Worm (Caenorhabditis elegans): Measurements from ENCODE around the gene Y97E10AR.4.

The Y97E10AR.4 gene

DNA sequence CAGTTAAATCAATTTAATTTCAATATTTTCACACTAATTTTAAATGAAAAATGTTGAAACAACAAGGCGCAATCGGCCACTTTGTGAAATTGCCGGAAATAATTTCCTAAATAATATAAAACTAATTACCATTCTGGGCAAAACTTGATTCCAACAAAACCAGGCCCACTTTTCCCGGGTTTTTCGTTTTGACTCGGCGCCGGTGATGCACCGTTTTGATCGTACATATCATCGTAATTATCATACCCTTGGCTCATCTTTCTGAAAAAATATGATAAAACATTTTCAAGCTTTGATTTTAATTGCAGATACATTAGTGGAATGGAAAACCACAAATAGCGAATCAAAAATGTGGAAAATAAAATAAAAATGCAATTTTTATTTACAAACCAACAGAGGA is 2.0 kb upstream of the Y97E10AR.4 start, which contains the start of gene rpb-9:
Gene rpb-9, minus strand, starts transcription at position 314 of the 400 bp plus-strand sequence.
- TF ChIP-seq W03F9.2 (tag; optimal IDR thresholded peaks at IDR 0.05): no peak
- no peak for TF ChIP-seq him-1 (tag; optimal IDR thresholded peaks at IDR 0.05)
- TF ChIP-seq dao-5 (tag; optimal IDR thresholded peaks at IDR 0.05): no peak

- TF ChIP-seq W03F9.2 (tag; optimal IDR thresholded peaks at IDR 0.05) (no peak), dao-5 (tag; optimal IDR thresholded peaks at IDR 0.05) (no peak), him-1 (tag; optimal IDR thresholded peaks at IDR 0.05) (no peak)
Measured at ce11 chrV:8010846-8011245, 813 bp upstream of the Y97E10AR.4 start, which contains the start of gene lmtr-2. Gene lmtr-2 (minus strand): TSS chrV:8011106.

DNA sequence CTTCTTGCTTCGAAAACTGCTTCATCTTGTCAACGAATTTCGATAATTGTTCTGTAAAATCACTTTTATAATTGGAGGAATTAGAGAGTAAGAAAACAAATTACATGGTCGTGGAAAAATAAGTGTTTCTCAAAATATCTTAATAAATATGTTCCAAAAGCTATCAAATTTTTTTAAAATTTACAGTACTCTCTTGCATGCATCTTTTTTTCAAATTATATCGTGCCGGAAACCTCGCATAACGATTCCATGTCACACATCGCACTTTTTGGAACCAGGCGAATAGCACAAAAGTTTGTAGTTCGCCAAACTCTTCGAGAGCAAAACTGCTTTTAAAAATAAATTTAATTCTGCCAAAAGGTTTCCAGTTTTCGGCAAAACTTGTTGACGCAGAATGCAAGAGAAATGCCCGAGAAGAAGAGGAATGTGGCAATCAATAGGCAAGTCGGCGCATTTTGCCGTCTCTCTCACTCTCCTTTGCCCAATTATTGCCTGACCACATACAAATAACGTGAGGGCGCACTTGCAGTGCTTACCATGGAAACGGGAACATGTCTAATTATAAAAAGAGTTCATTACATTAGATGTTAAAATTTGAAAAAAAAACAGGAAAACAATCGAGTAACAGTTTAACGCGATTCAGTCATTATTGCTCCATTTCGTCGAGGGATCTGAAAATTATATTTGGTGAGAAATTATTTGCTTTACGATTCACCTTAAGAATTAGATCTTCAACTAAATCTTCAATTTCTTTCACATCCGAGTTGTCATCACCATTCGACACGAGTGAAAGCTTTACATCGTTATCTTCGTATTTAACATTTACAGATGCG is 2.4 kb downstream of the Y97E10AR.4 start, which contains the start of gene Y97E10AR.3:
Gene Y97E10AR.3, minus strand, starts transcription at position 51 of the 833 bp plus-strand sequence.
- no peak for TF ChIP-seq W03F9.2 (tag; optimal IDR thresholded peaks at IDR 0.05)
- no peak for TF ChIP-seq dao-5 (tag; optimal IDR thresholded peaks at IDR 0.05)
- no peak for TF ChIP-seq him-1 (tag; optimal IDR thresholded peaks at IDR 0.05)

DNA sequence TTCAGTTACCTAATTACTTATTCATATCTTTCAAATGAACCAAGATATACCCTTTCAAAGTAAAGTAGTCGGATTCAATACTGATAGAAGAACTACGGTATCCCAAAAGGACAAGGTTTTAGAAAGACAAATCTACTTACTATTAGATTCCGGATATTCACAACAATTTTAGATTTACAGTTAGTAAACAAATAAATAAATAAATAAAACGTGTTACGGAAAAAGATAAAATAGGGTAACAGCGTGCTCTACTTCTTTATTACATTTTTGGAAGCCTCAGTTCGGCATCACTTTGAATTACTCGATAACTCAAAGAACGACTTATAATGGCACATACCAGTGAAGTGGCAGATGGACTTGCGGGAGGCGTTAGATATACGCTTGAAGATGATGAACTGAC is 5.0 kb downstream of the Y97E10AR.4 start, which contains the start of gene Y97E10AR.8:
Gene Y97E10AR.8, plus strand, starts transcription at position 301 of the 400 bp plus-strand sequence.
- no peak for TF ChIP-seq him-1 (tag; optimal IDR thresholded peaks at IDR 0.05)
- no peak for TF ChIP-seq dao-5 (tag; optimal IDR thresholded peaks at IDR 0.05)
- no peak for TF ChIP-seq W03F9.2 (tag; optimal IDR thresholded peaks at IDR 0.05)

DNA sequence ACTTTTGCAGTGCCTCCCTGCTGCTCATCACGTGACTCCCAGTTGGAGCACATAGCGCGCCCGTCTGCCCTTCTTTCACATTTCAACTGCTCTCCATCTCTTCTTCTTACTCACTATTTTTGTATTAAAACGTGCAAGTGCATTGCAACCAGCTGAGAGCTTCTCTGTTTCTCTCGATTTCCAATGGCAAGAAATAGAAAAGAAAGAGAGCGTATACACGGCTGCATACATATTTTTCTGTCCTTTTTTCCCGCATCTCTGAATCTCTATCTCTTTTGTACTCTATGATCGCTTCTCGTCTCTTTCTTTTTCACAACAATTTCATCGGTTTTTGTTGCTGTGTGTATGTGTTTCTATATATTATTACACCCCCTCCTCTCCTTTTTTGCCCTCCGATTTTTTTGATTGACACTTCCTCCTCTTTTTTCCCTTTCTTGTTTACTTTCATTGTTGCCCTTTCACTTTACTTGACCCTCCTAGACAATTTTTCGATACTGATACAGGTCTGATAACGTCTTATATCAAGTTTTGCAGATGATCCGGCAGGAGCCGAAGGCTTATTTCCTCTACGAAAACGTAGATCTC is 9.0 kb downstream of the Y97E10AR.4 start, which contains the start of gene Y97E10AR.1:
Gene Y97E10AR.1, plus strand, starts transcription at position 535 of the 585 bp plus-strand sequence.
- TF ChIP-seq W03F9.2 (tag; optimal IDR thresholded peaks at IDR 0.05) (peak; percentile 74), him-1 (tag; optimal IDR thresholded peaks at IDR 0.05) (peak; percentile 90), dao-5 (tag; optimal IDR thresholded peaks at IDR 0.05) (no peak)

DNA sequence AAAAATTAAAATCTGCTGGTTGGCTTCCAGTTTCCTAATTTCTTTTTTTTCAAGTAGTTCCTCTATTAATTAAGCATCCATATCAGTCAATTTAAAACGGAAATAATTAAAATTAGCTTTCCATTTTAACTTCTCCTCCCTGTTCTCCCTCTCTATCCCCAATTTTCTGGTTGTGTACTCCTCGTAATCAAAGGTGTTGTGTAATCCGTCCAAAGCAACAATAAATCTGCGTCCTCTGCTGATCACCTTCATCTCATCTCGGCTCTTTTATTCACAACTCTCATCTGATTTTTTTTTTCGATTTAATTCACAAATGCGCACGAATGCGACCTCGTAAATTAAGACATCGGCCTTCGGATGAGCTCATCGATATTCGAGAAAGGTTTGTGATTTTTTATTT is 14.2 kb downstream of the Y97E10AR.4 start, which contains the start of gene Y97E10AR.2:
Gene Y97E10AR.2, plus strand, starts transcription at position 301 of the 400 bp plus-strand sequence.
- no peak for TF ChIP-seq W03F9.2 (tag; optimal IDR thresholded peaks at IDR 0.05)
- no peak for TF ChIP-seq him-1 (tag; optimal IDR thresholded peaks at IDR 0.05)
- TF ChIP-seq dao-5 (tag; optimal IDR thresholded peaks at IDR 0.05): no peak

DNA sequence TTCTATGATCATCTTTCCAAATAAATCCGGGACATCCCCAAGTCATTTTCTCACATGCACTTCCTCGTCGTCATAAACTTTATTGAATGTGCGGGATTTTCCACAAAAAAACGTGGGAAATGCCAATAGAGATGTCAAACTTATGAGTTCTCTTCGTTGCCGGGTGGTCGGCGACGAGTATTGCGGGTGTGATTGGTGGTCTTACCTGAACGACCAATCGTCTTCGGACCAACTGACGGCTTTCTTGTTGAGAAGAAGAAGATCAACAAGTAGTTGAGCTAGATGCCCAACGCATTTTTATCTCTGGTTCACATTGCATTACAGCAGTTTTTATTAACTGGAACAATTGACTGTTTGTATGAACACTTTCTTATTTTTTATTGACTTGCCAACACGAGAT is 14.9 kb downstream of the Y97E10AR.4 start:
- TF ChIP-seq W03F9.2 (tag; optimal IDR thresholded peaks at IDR 0.05): no peak
- TF ChIP-seq dao-5 (tag; optimal IDR thresholded peaks at IDR 0.05): no peak
- no peak for TF ChIP-seq him-1 (tag; optimal IDR thresholded peaks at IDR 0.05)

ce11 chrV:7994570-7994969 is 15.5 kb downstream of the Y97E10AR.4 start, which contains the start of gene ceh-76:
Gene ceh-76 (minus strand): TSS chrV:7994670.
- TF ChIP-seq him-1 (tag; optimal IDR thresholded peaks at IDR 0.05): no peak
- no peak for TF ChIP-seq W03F9.2 (tag; optimal IDR thresholded peaks at IDR 0.05)
- no peak for TF ChIP-seq dao-5 (tag; optimal IDR thresholded peaks at IDR 0.05)

DNA sequence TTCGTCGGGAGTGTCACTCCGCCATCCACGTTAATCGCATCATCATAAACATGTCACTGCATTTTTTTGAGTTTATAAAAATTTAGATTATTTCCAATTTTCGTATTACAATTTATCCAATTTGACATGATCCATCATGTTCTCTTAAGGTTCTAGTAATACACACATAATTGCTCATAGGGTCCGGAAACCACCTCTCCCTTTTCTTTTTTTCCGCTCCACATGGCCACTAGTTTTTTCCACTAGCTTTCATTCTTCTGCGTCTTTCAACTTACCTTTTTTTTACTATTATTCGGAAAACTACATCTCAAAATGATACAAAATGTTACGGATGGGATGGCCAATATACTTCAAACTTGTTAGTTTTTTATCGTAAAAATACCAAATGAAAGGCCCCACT is 24.2 kb downstream of the Y97E10AR.4 start, which contains the start of gene Y97E10AL.1:
Gene Y97E10AL.1, plus strand, starts transcription at position 301 of the 400 bp plus-strand sequence.
- TF ChIP-seq him-1 (tag; optimal IDR thresholded peaks at IDR 0.05): no peak
- TF ChIP-seq dao-5 (tag; optimal IDR thresholded peaks at IDR 0.05): no peak
- TF ChIP-seq W03F9.2 (tag; optimal IDR thresholded peaks at IDR 0.05): no peak

DNA sequence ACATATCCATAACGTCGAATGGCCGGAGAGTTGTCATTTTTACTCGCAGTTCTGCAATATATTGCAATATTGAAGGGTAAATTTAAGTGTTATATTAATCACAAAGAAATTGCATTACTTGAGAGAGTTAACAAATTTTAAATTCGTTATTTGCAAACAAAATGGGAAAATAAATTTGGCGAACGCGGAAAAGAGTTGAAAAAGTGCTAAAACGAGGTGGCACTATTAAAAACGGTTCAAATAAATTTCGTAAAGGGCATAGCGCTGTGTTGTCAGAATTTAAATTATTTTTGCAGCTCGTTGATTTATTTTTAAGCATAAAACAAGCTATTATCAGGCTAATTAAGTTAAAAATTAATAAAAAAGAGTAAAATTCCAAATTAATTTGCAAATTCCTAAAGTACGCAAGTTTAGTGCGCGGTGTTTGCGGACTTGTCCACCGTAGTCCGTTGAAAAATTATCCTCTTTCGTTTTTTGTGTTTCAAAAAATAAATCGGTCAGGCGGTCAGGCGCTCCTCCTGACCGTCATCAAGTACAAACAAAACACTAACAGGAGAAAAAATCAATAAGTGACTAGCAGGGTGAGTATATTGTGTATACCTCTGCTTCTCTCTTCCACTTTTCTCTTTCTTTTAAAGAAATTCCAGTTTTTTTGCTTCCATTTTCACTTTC is 26.5 kb downstream of the Y97E10AR.4 start, which contains the start of the genes natb-1 and abhd-12:
Gene natb-1, minus strand, starts transcription at position 51 of the 672 bp plus-strand sequence.
Gene abhd-12, plus strand, starts transcription at position 499 of the 672 bp plus-strand sequence.
- TF ChIP-seq dao-5 (tag; optimal IDR thresholded peaks at IDR 0.05) (no peak), W03F9.2 (tag; optimal IDR thresholded peaks at IDR 0.05) (peak; percentile 75), him-1 (tag; optimal IDR thresholded peaks at IDR 0.05) (no peak)

ce11 chrV:7980993-7981595 is 28.9 kb downstream of the Y97E10AR.4 start, which contains the start of gene F26D11.1:
Gene F26D11.1 (plus strand): TSS chrV:7981545.
- no peak for TF ChIP-seq W03F9.2 (tag; optimal IDR thresholded peaks at IDR 0.05)
- TF ChIP-seq dao-5 (tag; optimal IDR thresholded peaks at IDR 0.05): no peak
- no peak for TF ChIP-seq him-1 (tag; optimal IDR thresholded peaks at IDR 0.05)

DNA sequence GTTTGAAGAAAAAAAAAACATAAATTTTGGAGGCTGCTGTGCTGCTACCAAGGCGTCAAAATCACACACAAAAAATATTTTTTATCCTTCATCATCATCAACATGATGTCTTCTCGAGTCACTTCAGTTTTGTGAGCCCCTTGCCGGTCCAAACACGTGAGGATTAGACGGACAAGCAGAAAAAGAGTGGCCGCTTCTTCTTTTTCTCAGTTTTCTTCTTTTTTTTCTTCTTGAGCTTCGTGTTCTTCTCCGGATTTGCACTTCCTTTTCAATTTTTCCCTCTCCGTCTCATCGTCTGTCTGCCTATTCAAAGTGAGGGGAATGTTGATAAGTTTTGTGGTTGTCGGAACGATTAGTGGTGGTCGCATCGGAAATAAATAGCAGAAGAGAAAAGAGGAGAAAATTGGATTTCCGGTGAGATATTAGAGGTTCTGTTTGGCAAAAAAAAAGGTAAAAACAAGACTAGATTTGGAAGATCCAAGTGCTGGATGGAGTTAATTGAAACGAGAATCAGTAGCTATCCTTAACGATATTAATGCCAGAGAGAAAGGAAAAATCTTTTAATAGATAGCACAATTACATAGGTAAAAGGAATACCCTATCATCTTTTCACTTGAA is 29.6 kb downstream of the Y97E10AR.4 start:
- TF ChIP-seq W03F9.2 (tag; optimal IDR thresholded peaks at IDR 0.05) (no peak), him-1 (tag; optimal IDR thresholded peaks at IDR 0.05) (peak; percentile 14)
